Fruit fly (Drosophila melanogaster): ENCODE results near the gene S.

S gene

DNA sequence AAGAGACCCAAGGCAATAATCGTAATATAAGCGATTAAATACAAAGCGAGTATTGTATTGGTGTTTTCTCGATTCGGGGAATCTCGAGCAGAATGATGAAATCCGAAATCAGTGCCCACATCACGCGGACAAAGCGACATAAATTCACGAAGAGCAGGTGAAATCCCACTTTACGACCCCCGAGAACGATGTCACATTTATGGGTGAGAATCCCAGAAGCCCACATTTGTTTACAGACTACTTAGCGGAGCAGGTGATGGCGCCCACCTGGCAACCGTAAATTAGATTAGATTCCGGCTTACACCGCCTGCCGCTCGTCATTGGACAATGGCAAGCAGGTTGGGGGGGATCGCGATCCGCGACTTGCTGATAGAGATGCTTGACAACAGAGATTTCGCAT is 36.6 kb upstream of the S start:
- no peak for TF ChIP-seq Myc (optimal IDR thresholded peaks at IDR 0.05)
- TF ChIP-seq insv (optimal IDR thresholded peaks at IDR 0.05): no peak
- no peak for TF ChIP-seq ttk (optimal IDR thresholded peaks at IDR 0.05)
- TF ChIP-seq psq (optimal IDR thresholded peaks at IDR 0.05): no peak
- no peak for TF ChIP-seq h (optimal IDR thresholded peaks at IDR 0.05)
- TF ChIP-seq Sin3A (optimal IDR thresholded peaks at IDR 0.05): no peak

- TF ChIP-seq psq (optimal IDR thresholded peaks at IDR 0.05): no peak
- TF ChIP-seq Sin3A (optimal IDR thresholded peaks at IDR 0.05): no peak
- no peak for TF ChIP-seq h (optimal IDR thresholded peaks at IDR 0.05)
- no peak for TF ChIP-seq insv (optimal IDR thresholded peaks at IDR 0.05)
- TF ChIP-seq ttk (optimal IDR thresholded peaks at IDR 0.05): no peak
- TF ChIP-seq Myc (optimal IDR thresholded peaks at IDR 0.05): no peak
These were observed 35.0 kb upstream of the S start, which contains the start of gene CG14340 for dm6 chr2L:1112641-1113040. Gene CG14340 (plus strand): TSS chr2L:1112941.

dm6 chr2L:1108029-1108688 is 30.5 kb upstream of the S start, which contains the start of the genes PolrMT and CG14339:
Gene PolrMT (minus strand): TSS chr2L:1108373.
Gene CG14339 (plus strand): TSS chr2L:1108540.
- TF ChIP-seq ttk (optimal IDR thresholded peaks at IDR 0.05): no peak

dm6 chr2L:1102349-1102748 is 24.7 kb upstream of the S start, which contains the start of gene CG4629:
Gene CG4629 (minus strand): TSS chr2L:1102504.
- no peak for TF ChIP-seq Sin3A (optimal IDR thresholded peaks at IDR 0.05)
- TF ChIP-seq ttk (optimal IDR thresholded peaks at IDR 0.05): no peak
- no peak for TF ChIP-seq h (optimal IDR thresholded peaks at IDR 0.05)
- TF ChIP-seq insv (optimal IDR thresholded peaks at IDR 0.05): no peak
- no peak for TF ChIP-seq psq (optimal IDR thresholded peaks at IDR 0.05)
- no peak for TF ChIP-seq Myc (optimal IDR thresholded peaks at IDR 0.05)

DNA sequence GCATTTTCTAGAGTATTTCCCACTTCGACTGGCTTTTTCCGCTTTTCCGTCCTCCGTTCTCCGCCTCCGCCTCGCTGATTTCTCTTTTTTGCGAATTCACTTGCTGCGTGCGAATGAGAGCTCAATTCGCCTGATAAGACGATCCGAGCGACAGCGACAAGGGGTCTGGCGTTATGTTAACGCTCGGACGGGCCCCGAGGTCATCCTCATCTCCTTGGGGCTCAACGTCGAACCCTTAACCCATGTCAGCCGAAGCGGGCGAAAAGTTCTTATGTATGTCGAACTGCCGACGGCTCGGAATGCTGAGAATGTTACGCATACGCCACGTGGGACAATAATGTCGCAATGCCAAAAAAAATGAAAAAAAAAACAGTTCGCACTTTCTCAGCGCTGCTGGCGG is 17.8 kb upstream of the S start:
- TF ChIP-seq Sin3A (optimal IDR thresholded peaks at IDR 0.05) (no peak), ttk (optimal IDR thresholded peaks at IDR 0.05) (no peak), psq (optimal IDR thresholded peaks at IDR 0.05) (no peak), insv (optimal IDR thresholded peaks at IDR 0.05) (no peak)

- TF ChIP-seq psq (optimal IDR thresholded peaks at IDR 0.05): no peak
- TF ChIP-seq ttk (optimal IDR thresholded peaks at IDR 0.05): no peak
- no peak for TF ChIP-seq insv (optimal IDR thresholded peaks at IDR 0.05)
- no peak for TF ChIP-seq h (optimal IDR thresholded peaks at IDR 0.05)
- no peak for TF ChIP-seq Myc (optimal IDR thresholded peaks at IDR 0.05)
- TF ChIP-seq Sin3A (optimal IDR thresholded peaks at IDR 0.05): no peak
These were observed 17.1 kb upstream of the S start for dm6 chr2L:1094724-1095123.

DNA sequence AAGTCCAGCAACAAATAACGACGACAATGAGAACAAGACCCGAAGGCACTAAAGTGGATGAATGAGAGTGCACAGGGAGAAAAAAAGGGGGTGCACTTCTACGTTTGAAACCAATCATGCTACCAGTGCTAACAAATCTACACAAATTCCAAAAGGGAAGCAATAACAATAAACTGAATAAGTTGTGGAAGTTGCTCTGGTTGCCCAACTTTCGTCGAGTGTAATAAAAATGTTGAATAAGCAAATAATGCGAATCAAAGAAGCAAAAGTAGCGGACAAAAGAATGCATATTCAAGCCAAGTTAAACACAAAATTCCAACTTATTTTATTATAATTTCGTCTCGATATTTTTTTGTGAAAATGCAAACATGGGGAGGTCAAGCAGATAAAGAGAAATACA is 14.1 kb upstream of the S start:
- no peak for TF ChIP-seq Myc (optimal IDR thresholded peaks at IDR 0.05)
- no peak for TF ChIP-seq ttk (optimal IDR thresholded peaks at IDR 0.05)
- no peak for TF ChIP-seq psq (optimal IDR thresholded peaks at IDR 0.05)
- no peak for TF ChIP-seq h (optimal IDR thresholded peaks at IDR 0.05)
- TF ChIP-seq Sin3A (optimal IDR thresholded peaks at IDR 0.05): no peak
- TF ChIP-seq insv (optimal IDR thresholded peaks at IDR 0.05): no peak

DNA sequence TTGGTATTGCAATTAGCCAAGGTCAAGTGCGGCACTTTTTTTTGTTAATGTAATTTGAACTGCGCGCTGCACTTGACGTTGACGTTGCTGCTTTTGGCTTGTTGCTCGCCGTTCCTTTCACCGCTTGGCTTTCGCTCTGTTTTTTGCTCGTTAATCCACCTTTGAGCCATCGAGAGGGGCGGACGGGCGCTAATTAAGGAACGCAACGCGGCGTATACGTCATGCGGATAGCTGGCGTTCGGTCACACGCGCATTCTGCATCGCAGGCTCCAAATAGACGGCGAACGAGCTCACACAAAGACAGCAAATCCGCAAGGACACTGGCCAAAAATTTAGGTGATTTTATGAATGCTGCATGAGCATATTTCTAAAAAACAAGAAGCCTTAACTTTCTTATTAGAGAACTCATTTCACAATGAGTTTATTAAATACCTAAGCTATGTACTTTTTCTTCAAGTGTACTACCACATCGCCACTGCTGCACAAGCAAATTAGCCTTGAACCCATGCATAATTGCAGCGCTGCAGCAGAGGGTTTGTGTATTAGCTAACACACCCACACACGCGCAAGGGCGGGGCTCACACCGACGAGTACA is 8.8 kb upstream of the S start:
- TF ChIP-seq psq (optimal IDR thresholded peaks at IDR 0.05) (no peak), insv (optimal IDR thresholded peaks at IDR 0.05) (no peak), h (optimal IDR thresholded peaks at IDR 0.05) (no peak), Sin3A (optimal IDR thresholded peaks at IDR 0.05) (no peak), Myc (optimal IDR thresholded peaks at IDR 0.05) (no peak), ttk (optimal IDR thresholded peaks at IDR 0.05) (no peak)

- TF ChIP-seq h (optimal IDR thresholded peaks at IDR 0.05) (no peak), Myc (optimal IDR thresholded peaks at IDR 0.05) (no peak), Sin3A (optimal IDR thresholded peaks at IDR 0.05) (no peak), insv (optimal IDR thresholded peaks at IDR 0.05) (no peak), ttk (optimal IDR thresholded peaks at IDR 0.05) (no peak), psq (optimal IDR thresholded peaks at IDR 0.05) (no peak)
These were observed 5.1 kb upstream of the S start for dm6 chr2L:1082668-1083067.

dm6 chr2L:1080802-1081464 is 3.3 kb upstream of the S start, which contains the start of gene Atg4a:
Gene Atg4a (plus strand): TSS chr2L:1080911.
- TF ChIP-seq Sin3A (optimal IDR thresholded peaks at IDR 0.05) (no peak), h (optimal IDR thresholded peaks at IDR 0.05) (no peak), Myc (optimal IDR thresholded peaks at IDR 0.05) (no peak), psq (optimal IDR thresholded peaks at IDR 0.05) (no peak), ttk (optimal IDR thresholded peaks at IDR 0.05) (no peak), insv (optimal IDR thresholded peaks at IDR 0.05) (no peak)

DNA sequence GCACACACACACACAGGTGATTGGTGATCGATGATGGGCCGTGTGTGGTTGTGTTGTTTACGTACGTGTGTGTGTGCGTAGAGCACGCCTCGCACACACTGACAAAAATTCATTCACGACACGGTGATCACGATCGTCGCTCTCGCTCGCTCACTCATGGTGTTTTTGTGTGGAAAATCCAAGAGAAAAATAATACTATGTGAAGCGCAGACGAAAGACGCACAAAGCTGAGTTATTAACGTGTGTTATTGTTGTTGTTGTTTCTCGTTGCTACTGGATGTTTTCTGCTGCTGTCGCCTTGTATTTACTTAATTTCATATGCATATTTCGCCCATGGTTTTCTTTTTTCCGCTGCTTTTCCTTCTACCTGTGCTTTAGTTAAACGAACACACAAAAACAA is 562 bp downstream of the S start:
- no peak for TF ChIP-seq psq (optimal IDR thresholded peaks at IDR 0.05)
- TF ChIP-seq h (optimal IDR thresholded peaks at IDR 0.05): no peak
- no peak for TF ChIP-seq insv (optimal IDR thresholded peaks at IDR 0.05)
- TF ChIP-seq Sin3A (optimal IDR thresholded peaks at IDR 0.05): no peak

dm6 chr2L:1075753-1076152 is 1.9 kb downstream of the S start:
- TF ChIP-seq ttk (optimal IDR thresholded peaks at IDR 0.05) (no peak), psq (optimal IDR thresholded peaks at IDR 0.05) (no peak), insv (optimal IDR thresholded peaks at IDR 0.05) (no peak), Myc (optimal IDR thresholded peaks at IDR 0.05) (no peak), Sin3A (optimal IDR thresholded peaks at IDR 0.05) (no peak), h (optimal IDR thresholded peaks at IDR 0.05) (no peak)

All from Kc167 (cell line).